Fruit fly (Drosophila melanogaster) whole organism, adult: Measurements from ENCODE around the gene Mst36Fb.

ENCODE experiments used
- CG11617 ChIP-seq: fragments of 200-800 bp; sonication (Bioruptor generic); optimal IDR thresholded peaks from 2 replicates; lab custom pipeline; 2017; ENCODE audit warnings: mild to moderate bottlenecking, missing biosample characterization, missing genetic modification reagents, missing genetic modification characterization
- CG14711 ChIP-seq: fragments of 200-800 bp; sonication (Bioruptor generic); optimal IDR thresholded peaks from 2 replicates; lab custom pipeline; 2018; ENCODE audit warnings: missing biosample characterization, mild to moderate bottlenecking, missing genetic modification characterization, moderate library complexity
- CG1620 ChIP-seq: fragments of 200-800 bp; sonication (Bioruptor generic); optimal IDR thresholded peaks from 2 replicates; lab custom pipeline; 2016; ENCODE audit warnings: missing biosample characterization, missing genetic modification characterization
- CG7101 ChIP-seq: fragments of 200-800 bp; sonication (Bioruptor generic); optimal IDR thresholded peaks from 2 replicates; lab custom pipeline; 2018; ENCODE audit warnings: missing biosample characterization, mild to moderate bottlenecking, missing genetic modification characterization, moderate library complexity
- Crg-1 ChIP-seq: fragments of 200-800 bp; sonication (Bioruptor generic); optimal IDR thresholded peaks from 2 replicates; lab custom pipeline; 2016; ENCODE audit warnings: missing biosample characterization, missing genetic modification characterization
- Hr96 ChIP-seq: fragments of 200-800 bp; sonication (Bioruptor generic); optimal IDR thresholded peaks from 2 replicates; lab custom pipeline; 2016; ENCODE audit warnings: missing biosample characterization, missing genetic modification characterization
- cic ChIP-seq: fragments of 200-800 bp; sonication (Bioruptor generic); optimal IDR thresholded peaks from 2 replicates; lab custom pipeline; 2017; ENCODE audit warnings: missing biosample characterization, mild to moderate bottlenecking, missing genetic modification characterization, moderate library complexity
- kay ChIP-seq: fragments of 200-800 bp; sonication (Bioruptor generic); peaks from one replicate; lab custom pipeline; 2016; ENCODE audit warnings: missing biosample characterization, missing genetic modification characterization, borderline replicate concordance

dm6 chr2L:18647857-18648652, 26.8 kb downstream of the Mst36Fb start:
- TF ChIP-seq CG11617 (GFP tag; lab: Kevin White, UChicago), result no peak
- TF ChIP-seq Hr96 (GFP tag; lab: Kevin White, UChicago), result no peak
- TF ChIP-seq cic (GFP tag; lab: Kevin White, UChicago), result no peak
- TF ChIP-seq kay (GFP tag; lab: Kevin White, UChicago), result peak; percentile 20
- TF ChIP-seq CG1620 (GFP tag; lab: Kevin White, UChicago), result no peak
- no peak for TF ChIP-seq Crg-1 (GFP tag; lab: Kevin White, UChicago)
- no peak for TF ChIP-seq CG7101 (tag; lab: Kevin White, UChicago)
- TF ChIP-seq CG14711 (tag; lab: Kevin White, UChicago), result no peak
